Fruit fly (Drosophila melanogaster): ENCODE measurements around the gene IPIP.

The IPIP gene

dm6 chr2L:6082936-6083627 lies 35.3 kb downstream of the IPIP start (continued):
- TF ChIP-seq Tbp (GFP tag; optimal IDR thresholded peaks at IDR 0.05) (no peak), HLH4C (GFP tag; IDR thresholded peaks at IDR 0.05; ENCODE audit: partially characterized antibody) (no peak), CG2875 (GFP tag; optimal IDR thresholded peaks at IDR 0.05) (no peak), CG17359 (tag; optimal IDR thresholded peaks at IDR 0.05) (no peak), CG12155 (GFP tag; optimal IDR thresholded peaks at IDR 0.05) (peak; percentile 27), CG14860 (GFP tag; IDR thresholded peaks at IDR 0.05; ENCODE audit: partially characterized antibody) (no peak), CG12071 (GFP tag; optimal IDR thresholded peaks at IDR 0.05) (peak; percentile 55), ind (GFP tag; optimal IDR thresholded peaks at IDR 0.05) (no peak), CG18619 (GFP tag; optimal IDR thresholded peaks at IDR 0.05) (peak; percentile 26), CG34376 (GFP tag; optimal IDR thresholded peaks at IDR 0.05) (peak; percentile 95), crol (GFP tag; IDR thresholded peaks at IDR 0.05) (no peak), Xbp1 (GFP tag; optimal IDR thresholded peaks at IDR 0.05) (no peak), cwo (GFP tag; optimal IDR thresholded peaks at IDR 0.05) (peak; percentile 89), dmrt11E (tag; optimal IDR thresholded peaks at IDR 0.05) (no peak), bigmax (GFP tag; optimal IDR thresholded peaks at IDR 0.05) (no peak), CG2678 (tag; optimal IDR thresholded peaks at IDR 0.05) (peak; percentile 4), gsb-n (tag; optimal IDR thresholded peaks at IDR 0.05) (peak; percentile 1), pros (GFP tag; optimal IDR thresholded peaks at IDR 0.05) (no peak), Scr (GFP tag; IDR thresholded peaks at IDR 0.05; ENCODE audit: partially characterized antibody) (no peak), E2f1 (GFP tag; IDR thresholded peaks at IDR 0.05) (no peak), ash1 (GFP tag; optimal IDR thresholded peaks at IDR 0.05) (no peak), HLHmδ (GFP tag; optimal IDR thresholded peaks at IDR 0.05) (no peak), hb (GFP tag; IDR thresholded peaks at IDR 0.05; ENCODE audit: partially characterized antibody) (no peak), mirr (GFP tag; optimal IDR thresholded peaks at IDR 0.05) (peak; percentile 98), bcd (GFP tag; optimal IDR thresholded peaks at IDR 0.05) (no peak), gsb (GFP tag; IDR thresholded peaks at IDR 0.05) (no peak), CG17385 (GFP tag; optimal IDR thresholded peaks at IDR 0.05) (no peak), CG14965 (GFP tag; optimal IDR thresholded peaks at IDR 0.05; ENCODE audit: borderline replicate concordance) (no peak), CG43689 (GFP tag; IDR thresholded peaks at IDR 0.05) (no peak), sug (tag; optimal IDR thresholded peaks at IDR 0.05) (peak; percentile 88), caup (GFP tag; optimal IDR thresholded peaks at IDR 0.05; ENCODE audit: severe bottlenecking) (peak; percentile 55), CG12942 (GFP tag; optimal IDR thresholded peaks at IDR 0.05) (no peak), gce (GFP tag; IDR thresholded peaks at IDR 0.05) (no peak), Hmr (GFP tag; optimal IDR thresholded peaks at IDR 0.05) (peak; percentile 76), D19A (tag; optimal IDR thresholded peaks at IDR 0.05) (no peak), pzg (GFP tag; optimal IDR thresholded peaks at IDR 0.05) (no peak), dan (GFP tag; IDR thresholded peaks at IDR 0.05) (no peak), z (GFP tag; IDR thresholded peaks at IDR 0.05) (no peak), CG2199 (GFP tag; IDR thresholded peaks at IDR 0.05) (0 out of 3 replicates have a peak, but pooled peaks have one; percentile 24), CG6689 (GFP tag; IDR thresholded peaks at IDR 0.05) (no peak), CHES-1-like (GFP tag; optimal IDR thresholded peaks at IDR 0.05) (peak; percentile 0), CG2889 (GFP tag; IDR thresholded peaks at IDR 0.05) (no peak), CG34422 (GFP tag; IDR thresholded peaks at IDR 0.05) (no peak), lov (optimal IDR thresholded peaks at IDR 0.05) (no peak), lov (GFP tag; IDR thresholded peaks at IDR 0.05) (no peak), CG12769 (tag; optimal IDR thresholded peaks at IDR 0.05) (peak; percentile 70), dysf (GFP tag; IDR thresholded peaks at IDR 0.05) (no peak), PHDP (tag; optimal IDR thresholded peaks at IDR 0.05) (peak; percentile 40), CG8359 (GFP tag; optimal IDR thresholded peaks at IDR 0.05; ENCODE audit: borderline replicate concordance) (no peak)
